Worm (Caenorhabditis elegans): ENCODE measurements around the gene glb-33.

DNA sequence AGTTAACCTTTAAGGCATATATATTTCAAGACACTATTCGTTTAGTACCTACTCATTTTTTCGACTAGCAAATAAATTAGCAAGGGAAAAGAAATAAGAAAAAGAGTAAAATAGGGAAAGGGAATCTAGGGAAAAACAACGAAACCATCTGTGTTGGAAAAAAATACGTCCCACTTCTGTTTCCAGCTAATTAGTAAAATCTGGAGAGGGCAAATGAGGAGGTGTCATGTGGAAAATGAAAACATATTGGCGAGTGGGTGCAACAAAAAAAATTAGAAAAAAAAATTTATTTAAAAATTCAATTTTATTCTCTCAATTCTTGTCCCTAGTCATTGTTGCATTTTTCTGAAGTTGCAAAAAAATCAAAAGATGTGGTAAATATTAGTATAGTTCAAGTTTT lies 44.2 kb upstream of the glb-33 start:
- no peak for TF ChIP-seq med-1 (GFP tag; optimal IDR thresholded peaks at IDR 0.05; ENCODE audit: insufficient read depth)
- no peak for TF ChIP-seq T22C8.4 (GFP tag; IDR thresholded peaks at IDR 0.05)
- TF ChIP-seq tab-1 (GFP tag; IDR thresholded peaks at IDR 0.05), result no peak
- no peak for TF ChIP-seq klf-2 (GFP tag; conservative IDR thresholded peaks at IDR 0.05)
- no peak for TF ChIP-seq flt-1 (GFP tag; IDR thresholded peaks at IDR 0.05)

Data from whole organism, midembryonic.